Worm (Caenorhabditis elegans): Measurements from ENCODE around the gene ugt-18.

Gene ugt-18

DNA sequence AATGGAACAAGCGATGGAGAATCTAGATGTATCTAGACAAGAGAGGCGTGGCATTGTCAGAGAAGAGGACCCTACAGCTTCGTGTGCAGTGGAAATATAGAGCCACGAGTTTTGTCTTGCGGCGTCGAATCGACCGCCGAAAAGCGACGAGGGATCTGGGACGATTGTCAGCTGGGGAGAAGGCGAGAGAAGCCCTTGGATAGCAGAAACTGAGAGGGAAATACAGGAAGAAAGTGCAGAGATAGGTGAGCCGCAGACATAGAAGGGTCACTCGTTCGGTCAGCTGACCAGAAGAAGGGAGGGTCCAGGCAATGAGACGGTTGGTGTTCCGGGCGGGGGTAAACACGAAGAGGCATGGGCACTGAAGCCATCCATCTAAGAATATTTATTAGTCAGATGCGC, 5.6 kb upstream of the ugt-18 start (continued):
- TF ChIP-seq efl-1 (optimal IDR thresholded peaks at IDR 0.05) (peak; percentile 62 to 75), efl-1 (GFP tag; optimal IDR thresholded peaks at IDR 0.05 in 1 of 2) (peak; percentile 37 to 91), pqm-1 (tag; optimal IDR thresholded peaks at IDR 0.05) (no peak), nhr-85 (tag) (peak; percentile 67), ces-1 (GFP tag; optimal IDR thresholded peaks at IDR 0.05) (no peak), ceh-63 (GFP tag; optimal IDR thresholded peaks at IDR 0.05) (no peak), sup-37 (GFP tag; optimal IDR thresholded peaks at IDR 0.05) (peak; percentile 29), lin-14 (GFP tag; optimal IDR thresholded peaks at IDR 0.05) (peak; percentile 96), pag-3 (tag; optimal IDR thresholded peaks at IDR 0.05; ENCODE audit: borderline replicate concordance, insufficient read depth) (no peak), hlh-4 (tag; optimal IDR thresholded peaks at IDR 0.05) (no peak), unc-30 (tag; optimal IDR thresholded peaks at IDR 0.05) (no peak), fkh-4 (tag; optimal IDR thresholded peaks at IDR 0.05; ENCODE audit: borderline replicate concordance) (no peak), lin-39 (tag; optimal IDR thresholded peaks at IDR 0.05) (no peak), lsy-2 (tag; optimal IDR thresholded peaks at IDR 0.05) (peak; percentile 51 to 75), nhr-77 (tag; optimal IDR thresholded peaks at IDR 0.05) (peak; percentile 32), alr-1 (tag; optimal IDR thresholded peaks at IDR 0.05; ENCODE audit: borderline replicate concordance) (no peak), jun-1 (tag; optimal IDR thresholded peaks at IDR 0.05) (peak; percentile 11), unc-130 (tag; optimal IDR thresholded peaks at IDR 0.05) (peak; percentile 26), tbx-2 (tag; optimal IDR thresholded peaks at IDR 0.05) (peak; percentile 72), nhr-19 (GFP tag; conservative IDR thresholded peaks at IDR 0.05) (peak; percentile 65), nhr-90 (tag; optimal IDR thresholded peaks at IDR 0.05; ENCODE audit: poor library complexity) (no peak), grh-1 (GFP tag; IDR thresholded peaks at IDR 0.05) (no peak), zag-1 (tag; optimal IDR thresholded peaks at IDR 0.05) (no peak), egl-27 (tag; optimal IDR thresholded peaks at IDR 0.05) (no peak), unc-62 (GFP tag; optimal IDR thresholded peaks at IDR 0.05) (no peak), unc-98 (GFP tag; IDR thresholded peaks at IDR 0.05) (no peak), irx-1 (tag; optimal IDR thresholded peaks at IDR 0.05) (peak; percentile 32), mab-9 (GFP tag; IDR thresholded peaks at IDR 0.05) (peak; percentile 48; the same call in 1 of the 2 replicates), snu-23 (GFP tag; optimal IDR thresholded peaks at IDR 0.05) (peak; percentile 64), Y116A8C.19 (tag; optimal IDR thresholded peaks at IDR 0.05; ENCODE audit: borderline replicate concordance) (no peak), blmp-1 (tag; optimal IDR thresholded peaks at IDR 0.05) (no peak), nhr-12 (tag; optimal IDR thresholded peaks at IDR 0.05) (no peak), nhr-76 (tag; optimal IDR thresholded peaks at IDR 0.05) (no peak), ztf-4 (tag; optimal IDR thresholded peaks at IDR 0.05) (peak; percentile 38), sox-4 (tag; optimal IDR thresholded peaks at IDR 0.05) (peak; percentile 19), ets-5 (GFP tag; IDR thresholded peaks at IDR 0.05) (no peak), ceh-90 (tag; optimal IDR thresholded peaks at IDR 0.05) (no peak), nhr-28 (tag; optimal IDR thresholded peaks at IDR 0.05) (no peak), nhr-47 (tag; optimal IDR thresholded peaks at IDR 0.05) (peak; percentile 80), nhr-237 (tag; optimal IDR thresholded peaks at IDR 0.05) (no peak), C04F5.9 (tag; optimal IDR thresholded peaks at IDR 0.05) (no peak), C34B4.2 (tag; optimal IDR thresholded peaks at IDR 0.05) (no peak), F16B12.6 (tag; optimal IDR thresholded peaks at IDR 0.05) (peak; percentile 27), ama-1 (optimal IDR thresholded peaks at IDR 0.05) (no peak), mdl-1 (tag; optimal IDR thresholded peaks at IDR 0.05) (peak in 1 of 2 experiments; percentile 77), ceh-8 (GFP tag; optimal IDR thresholded peaks at IDR 0.05) (no peak), lin-13 (GFP tag; optimal IDR thresholded peaks at IDR 0.05) (peak; percentile 65), egl-13 (tag; optimal IDR thresholded peaks at IDR 0.05) (peak; percentile 37), hpl-2 (GFP tag; optimal IDR thresholded peaks at IDR 0.05) (no peak), fkh-8 (tag; optimal IDR thresholded peaks at IDR 0.05) (peak; percentile 87), unc-86 (tag; optimal IDR thresholded peaks at IDR 0.05) (peak; percentile 81), hlh-17 (GFP tag; optimal IDR thresholded peaks at IDR 0.05; ENCODE audit: borderline replicate concordance) (no peak), lir-3 (tag; optimal IDR thresholded peaks at IDR 0.05; ENCODE audit: poor library complexity) (peak; percentile 25), rnt-1 (tag; optimal IDR thresholded peaks at IDR 0.05) (peak; percentile 76)

Measured in whole organism, L1 larva.